Worm (Caenorhabditis elegans) whole organism, L1 larva: ENCODE results near the gene frpr-3.

Source experiments
- C04F5.9 ChIP-seq: sonication (generic microtip); optimal IDR thresholded peaks from 2 replicates; lab custom pipeline; 2016; ENCODE audit warnings: missing genetic modification characterization, missing compliant biosample characterization
- C34B4.2 ChIP-seq: sonication (generic microtip); optimal IDR thresholded peaks from 2 replicates; lab custom pipeline; 2017; ENCODE audit warnings: mild to moderate bottlenecking, missing genetic modification characterization, missing compliant biosample characterization
- F16B12.6 ChIP-seq: fragments of 150-350 bp; optimal IDR thresholded peaks from 2 replicates; lab custom pipeline; 2014; ENCODE audit warnings: missing biosample characterization, missing genetic modification characterization
- blmp-1 ChIP-seq: fragments of 150-350 bp; optimal IDR thresholded peaks from 2 replicates; lab custom pipeline; 2014; ENCODE audit warnings: missing biosample characterization, missing genetic modification characterization
- ceh-82 ChIP-seq, 3 experiments: fragments of 150-350 bp in 1 of 3; sonication (generic microtip) in 2 of 3; optimal IDR thresholded peaks; 2 replicates each; lab custom pipeline; 2014 to 2017; ENCODE audit warnings: missing biosample characterization in 3 of 3, missing genetic modification characterization in 3 of 3
- ceh-88 ChIP-seq: fragments of 200-800 bp; sonication (Bioruptor generic); IDR thresholded peaks from 2 replicates; pipeline ENCODE4 v1.3.6; 2022; ENCODE audit warnings: missing genetic modification characterization, missing compliant biosample characterization
- dpl-1 ChIP-seq, 3 experiments: fragments of 150-350 bp in 2 of 3; sonication (generic microtip) in 1 of 3; optimal IDR thresholded peaks; 2 replicates each; lab custom pipeline; 2014 to 2017; ENCODE audit warnings: missing biosample characterization in 3 of 3, missing genetic modification characterization in 3 of 3, missing genetic modification reagents in 3 of 3
- dsc-1 ChIP-seq: sonication (generic microtip); optimal IDR thresholded peaks from 2 replicates; lab custom pipeline; 2016; ENCODE audit warnings: mild to moderate bottlenecking, missing genetic modification characterization, missing compliant biosample characterization
- efl-1 ChIP-seq, 4 experiments: fragments of 150-350 bp; optimal IDR thresholded peaks in 3 of 4; peaks in 1 of 4; 1 replicate in 1 of 4; 2 replicates in 3 of 4; lab custom pipeline; 2014; ENCODE audit warnings: missing biosample characterization in 2 of 4, missing genetic modification characterization in 2 of 4, missing genetic modification reagents in 2 of 4
- egl-13 ChIP-seq: sonication (generic microtip); optimal IDR thresholded peaks from 2 replicates; lab custom pipeline; 2016; ENCODE audit warnings: missing genotype, missing genetic modification reagents, missing genetic modification characterization, missing compliant biosample characterization
- elt-3 ChIP-seq, 6 experiments: fragments of 150-350 bp in 1 of 6; sonication (generic microtip); optimal IDR thresholded peaks; 2 replicates each; lab custom pipeline; 2017 to 2018; ENCODE audit warnings: missing biosample characterization in 6 of 6, missing genetic modification characterization in 6 of 6, inconsistent platforms in 1 of 6
- ets-5 ChIP-seq: fragments of 200-800 bp; sonication (Bioruptor generic); IDR thresholded peaks from 2 replicates; pipeline ENCODE4 v1.3.6; 2022; ENCODE audit warnings: missing genetic modification characterization, missing compliant biosample characterization
- fkh-4 ChIP-seq: sonication (generic microtip); optimal IDR thresholded peaks from 2 replicates; lab custom pipeline; 2016; ENCODE audit warnings: missing compliant biosample characterization, missing genetic modification characterization, borderline replicate concordance
- fkh-8 ChIP-seq: sonication (generic microtip); optimal IDR thresholded peaks from 2 replicates; lab custom pipeline; 2016; ENCODE audit warnings: mild to moderate bottlenecking, missing genetic modification characterization, missing compliant biosample characterization
- grh-1 ChIP-seq: fragments of 200-800 bp; sonication (Bioruptor generic); IDR thresholded peaks from 2 replicates; pipeline ENCODE4 v1.3.6; 2022; ENCODE audit warnings: missing genetic modification reagents, missing genetic modification characterization, missing compliant biosample characterization
- hlh-4 ChIP-seq: sonication (generic microtip); optimal IDR thresholded peaks from 2 replicates; lab custom pipeline; 2016; ENCODE audit warnings: mild to moderate bottlenecking, missing genetic modification characterization, missing compliant biosample characterization
- irx-1 ChIP-seq: sonication (generic microtip); optimal IDR thresholded peaks from 2 replicates; lab custom pipeline; 2016; ENCODE audit warnings: missing genetic modification characterization, missing compliant biosample characterization
- isw-1 ChIP-seq: fragments of 200-800 bp; sonication (Bioruptor generic); IDR thresholded peaks from 2 replicates; pipeline ENCODE4 v1.3.6; 2022; ENCODE audit warnings: missing genetic modification characterization, missing compliant biosample characterization
- lin-13 ChIP-seq: fragments of 150-350 bp; optimal IDR thresholded peaks from 2 replicates; lab custom pipeline; 2014; ENCODE audit warnings: missing biosample characterization, missing genetic modification reagents, missing genetic modification characterization
- lin-14 ChIP-seq: fragments of 200-800 bp; sonication (Bioruptor generic); optimal IDR thresholded peaks from 2 replicates; lab custom pipeline; 2018; ENCODE audit warnings: mild to moderate bottlenecking, missing genetic modification characterization, moderate library complexity, missing compliant biosample characterization
- lin-35 ChIP-seq, 2 experiments: fragments of 150-350 bp; optimal IDR thresholded peaks; 2 replicates each; lab custom pipeline; 2014; ENCODE audit warnings: missing biosample characterization in 2 of 2, missing genetic modification characterization in 2 of 2, missing genetic modification reagents in 2 of 2
- lir-3 ChIP-seq: sonication (generic microtip); optimal IDR thresholded peaks from 2 replicates; lab custom pipeline; 2016; ENCODE audit warnings: mild to moderate bottlenecking, missing genetic modification characterization, moderate library complexity, missing compliant biosample characterization; ENCODE audit not compliant: poor library complexity
- mdl-1 ChIP-seq, 2 experiments: fragments of 150-350 bp; optimal IDR thresholded peaks; 2 replicates each; lab custom pipeline; 2014 to 2017; ENCODE audit warnings: missing biosample characterization in 2 of 2, missing genetic modification characterization in 2 of 2, inconsistent platforms in 1 of 2
- mef-2 ChIP-seq: fragments of 150-350 bp; optimal IDR thresholded peaks from 2 replicates; lab custom pipeline; 2014; ENCODE audit warnings: missing biosample characterization, missing genetic modification characterization
- mep-1 ChIP-seq: fragments of 150-350 bp; optimal IDR thresholded peaks from 2 replicates; lab custom pipeline; 2014; ENCODE audit warnings: missing biosample characterization, missing genetic modification characterization
- nhr-12 ChIP-seq: sonication (generic microtip); optimal IDR thresholded peaks from 2 replicates; lab custom pipeline; 2017; ENCODE audit warnings: missing biosample characterization, missing genetic modification characterization
- nhr-19 ChIP-seq: fragments of 200-800 bp; sonication (Bioruptor generic); conservative IDR thresholded peaks from 2 replicates; pipeline ENCODE4 v1.3.6; 2022; ENCODE audit warnings: missing genetic modification characterization, missing compliant biosample characterization
- nhr-20 ChIP-seq: sonication (generic microtip); optimal IDR thresholded peaks from 2 replicates; lab custom pipeline; 2016; ENCODE audit warnings: mild to moderate bottlenecking, missing genetic modification characterization, missing compliant biosample characterization
- nhr-76 ChIP-seq: sonication (generic microtip); optimal IDR thresholded peaks from 2 replicates; lab custom pipeline; 2017; ENCODE audit warnings: missing biosample characterization, missing genetic modification characterization
- nhr-77 ChIP-seq: fragments of 150-350 bp; optimal IDR thresholded peaks from 2 replicates; lab custom pipeline; 2014; ENCODE audit warnings: missing biosample characterization, missing genetic modification characterization
- nhr-84 ChIP-seq: sonication (generic microtip); optimal IDR thresholded peaks from 2 replicates; lab custom pipeline; 2017; ENCODE audit warnings: missing biosample characterization, missing genetic modification characterization
- nhr-85 ChIP-seq: sonication (generic microtip); peaks from one replicate; lab custom pipeline; 2016; ENCODE audit warnings: missing genetic modification characterization, inconsistent platforms, missing compliant biosample characterization
- nhr-90 ChIP-seq: sonication (generic microtip); optimal IDR thresholded peaks from 2 replicates; lab custom pipeline; 2016; ENCODE audit warnings: mild to moderate bottlenecking, missing genetic modification characterization, missing compliant biosample characterization; ENCODE audit not compliant: poor library complexity
- pax-3 ChIP-seq: fragments of 200-800 bp; sonication (Bioruptor generic); optimal IDR thresholded peaks from 2 replicates; lab custom pipeline; 2018; ENCODE audit warnings: mild to moderate bottlenecking, missing genetic modification characterization, moderate library complexity, missing compliant biosample characterization
- pqm-1 ChIP-seq: sonication (generic microtip); optimal IDR thresholded peaks from 3 replicates; lab custom pipeline; 2017; ENCODE audit warnings: missing biosample characterization, missing genetic modification characterization
- rnt-1 ChIP-seq: sonication (generic microtip); optimal IDR thresholded peaks from 2 replicates; lab custom pipeline; 2016; ENCODE audit warnings: mild to moderate bottlenecking, missing genetic modification characterization, moderate library complexity, missing compliant biosample characterization
- tbx-2 ChIP-seq: sonication (generic microtip); optimal IDR thresholded peaks from 2 replicates; lab custom pipeline; 2016; ENCODE audit warnings: missing genetic modification characterization, missing compliant biosample characterization
- tlp-1 ChIP-seq: fragments of 150-350 bp; optimal IDR thresholded peaks from 2 replicates; lab custom pipeline; 2014; ENCODE audit warnings: missing biosample characterization, missing genetic modification characterization
- zag-1 ChIP-seq: fragments of 150-350 bp; optimal IDR thresholded peaks from 2 replicates; lab custom pipeline; 2014; ENCODE audit warnings: missing biosample characterization, missing genetic modification characterization

The frpr-3 gene

ce11 chrV:7804064-7804800 is 33.2 kb downstream of the frpr-3 start, which contains the start of gene uvs-1 (continued):
- TF ChIP-seq mep-1 (tag; lab: Kevin White, UChicago) = peak; percentile 57
- TF ChIP-seq pax-3 (tag; lab: Kevin White, UChicago) = no peak
- peak; percentile 78 for TF ChIP-seq lin-14
- peak; percentile 69 for TF ChIP-seq nhr-19 (GFP tag; lab: Robert Waterston, UW)
- TF ChIP-seq nhr-77 = peak; percentile 24
- TF ChIP-seq nhr-20 (tag; lab: Kevin White, UChicago) = peak; percentile 65
- peak; percentile 64 for TF ChIP-seq nhr-90 (tag; lab: Kevin White, UChicago)
- no peak for TF ChIP-seq C04F5.9 (tag; lab: Kevin White, UChicago)
- TF ChIP-seq ceh-82 (tag; optimal IDR thresholded peaks at IDR 0.05; lab: Kevin White, UChicago) = peak in 2 of 3 experiments; percentile 20 to 78
- no peak for TF ChIP-seq ets-5 (GFP tag; lab: Robert Waterston, UW)
- no peak for TF ChIP-seq pqm-1
- no peak for TF ChIP-seq grh-1 (GFP tag; lab: Robert Waterston, UW)
- peak; percentile 50 to 57 for TF ChIP-seq lin-35 (GFP tag; optimal IDR thresholded peaks at IDR 0.05; lab: Kevin White, UChicago)
- peak in 1 of 6 experiments; percentile 35 for TF ChIP-seq elt-3 (tag; optimal IDR thresholded peaks at IDR 0.05; lab: Kevin White, UChicago)
- TF ChIP-seq fkh-8 (tag; lab: Kevin White, UChicago) = peak; percentile 66
- TF ChIP-seq nhr-85 (tag; lab: Kevin White, UChicago) = peak; percentile 91
- TF ChIP-seq irx-1 (tag; lab: Kevin White, UChicago) = peak; percentile 46
- no peak for TF ChIP-seq dsc-1
- peak; percentile 79 for TF ChIP-seq blmp-1 (tag; lab: Kevin White, UChicago)
- TF ChIP-seq hlh-4 (tag; lab: Kevin White, UChicago) = no peak
- TF ChIP-seq tbx-2 (tag; lab: Kevin White, UChicago) = peak; percentile 41
- no peak for TF ChIP-seq C34B4.2 (tag; lab: Kevin White, UChicago)
- peak in 1 of 2 experiments; percentile 69 for TF ChIP-seq mdl-1 (tag; optimal IDR thresholded peaks at IDR 0.05; lab: Kevin White, UChicago)
- TF ChIP-seq F16B12.6 (tag; lab: Kevin White, UChicago) = peak; percentile 28
- no peak for TF ChIP-seq ceh-88 (GFP tag; lab: Robert Waterston, UW)
- TF ChIP-seq tlp-1 = no peak
- TF ChIP-seq isw-1 (GFP tag; lab: Robert Waterston, UW) = no peak
- no peak for TF ChIP-seq nhr-84 (tag; lab: Kevin White, UChicago)
- TF ChIP-seq dpl-1 (GFP tag; optimal IDR thresholded peaks at IDR 0.05; lab: Kevin White, UChicago) = peak; percentile 33 to 73 (median 38)
- TF ChIP-seq nhr-76 (tag; lab: Kevin White, UChicago) = no peak
- peak; percentile 37 for TF ChIP-seq rnt-1 (tag; lab: Kevin White, UChicago)
- TF ChIP-seq zag-1 (tag; lab: Kevin White, UChicago) = no peak
- TF ChIP-seq nhr-12 (tag; lab: Kevin White, UChicago) = no peak

- TF ChIP-seq lir-3 (no peak), elt-3 (tag; optimal IDR thresholded peaks at IDR 0.05; lab: Kevin White, UChicago) (peak in 1 of 6 experiments; percentile 18), egl-13 (tag; lab: Kevin White, UChicago) (no peak), irx-1 (tag; lab: Kevin White, UChicago) (no peak), blmp-1 (tag; lab: Kevin White, UChicago) (peak; percentile 19), lin-13 (no peak), fkh-4 (tag; lab: Kevin White, UChicago) (no peak), mef-2 (no peak), ceh-82 (tag; optimal IDR thresholded peaks at IDR 0.05; lab: Kevin White, UChicago) (no peak), efl-1 (optimal IDR thresholded peaks at IDR 0.05; lab: Kevin White, UChicago) (no peak), efl-1 (GFP tag; optimal IDR thresholded peaks at IDR 0.05 in 1 of 2; lab: Kevin White, UChicago) (peak in 1 of 2 experiments; percentile 20)
Measured at ce11 chrV:7804801-7805163, 33.7 kb downstream of the frpr-3 start, which contains the start of gene xpo-1. Gene xpo-1 (plus strand): TSS chrV:7805064.
